Fruit fly (Drosophila melanogaster): ENCODE results near the gene CG46448.
A peak's percentile ranks its signal among the peaks of the same experiment; 100 is the strongest.

Gene CG46448

DNA sequence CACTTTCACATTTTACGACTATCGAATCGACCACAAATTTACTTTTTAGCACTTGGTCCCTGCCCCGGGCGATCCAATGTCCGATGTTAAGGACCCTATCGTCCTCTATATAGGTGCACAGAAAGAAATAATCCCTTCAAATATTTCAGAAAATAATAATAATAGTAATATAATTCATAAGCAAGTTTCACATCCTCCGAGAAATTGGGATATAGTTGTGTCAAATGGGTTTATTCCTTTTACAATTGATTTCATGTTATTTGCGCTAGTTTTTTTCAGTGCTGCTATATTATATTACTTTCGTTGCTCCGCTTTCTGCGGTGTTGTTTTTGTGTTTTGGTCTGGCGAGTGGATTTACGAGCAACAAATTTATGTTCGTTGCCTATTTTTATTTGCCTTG is 43.0 kb upstream of the CG46448 start (continued):
- TF ChIP-seq toy (GFP tag; IDR thresholded peaks at IDR 0.05), result no peak
- peak; percentile 66 for TF ChIP-seq CG11504 (tag; optimal IDR thresholded peaks at IDR 0.05)
- TF ChIP-seq Ptx1 (GFP tag; IDR thresholded peaks at IDR 0.05), result peak; percentile 39
- TF ChIP-seq CG30020 (tag; optimal IDR thresholded peaks at IDR 0.05), result no peak
- no peak for TF ChIP-seq CG30431 (GFP tag; optimal IDR thresholded peaks at IDR 0.05)
- TF ChIP-seq CG34376 (GFP tag; optimal IDR thresholded peaks at IDR 0.05), result peak; percentile 11
- TF ChIP-seq CG10274 (GFP tag; optimal IDR thresholded peaks at IDR 0.05), result no peak
- no peak for TF ChIP-seq bsh (GFP tag; optimal IDR thresholded peaks at IDR 0.05)
- no peak for TF ChIP-seq NC2α (GFP tag; optimal IDR thresholded peaks at IDR 0.05)
- TF ChIP-seq Dek (tag; optimal IDR thresholded peaks at IDR 0.05), result peak; percentile 20
- no peak for TF ChIP-seq pita (GFP tag; optimal IDR thresholded peaks at IDR 0.05)
- no peak for TF ChIP-seq CG1602 (GFP tag; optimal IDR thresholded peaks at IDR 0.05)
- TF ChIP-seq CG3281 (GFP tag; optimal IDR thresholded peaks at IDR 0.05), result peak; percentile 57
- TF ChIP-seq Gsc (GFP tag; IDR thresholded peaks at IDR 0.05), result no peak
- no peak for TF ChIP-seq CG8281 (tag; optimal IDR thresholded peaks at IDR 0.05)
- TF ChIP-seq Mes4 (GFP tag; optimal IDR thresholded peaks at IDR 0.05), result no peak
- no peak for TF ChIP-seq Asciz (GFP tag; optimal IDR thresholded peaks at IDR 0.05)
- TF ChIP-seq Scr (GFP tag; IDR thresholded peaks at IDR 0.05; ENCODE audit: partially characterized antibody), result no peak
- peak; percentile 46 for TF ChIP-seq caup (GFP tag; optimal IDR thresholded peaks at IDR 0.05; ENCODE audit: severe bottlenecking)
- no peak for TF ChIP-seq cg (GFP tag; optimal IDR thresholded peaks at IDR 0.05)
- TF ChIP-seq br (optimal IDR thresholded peaks at IDR 0.05), result no peak
- TF ChIP-seq CG31224 (GFP tag; IDR thresholded peaks at IDR 0.05), result no peak
- no peak for TF ChIP-seq Myb (GFP tag; optimal IDR thresholded peaks at IDR 0.05)
- peak; percentile 74 for TF ChIP-seq lab (GFP tag; optimal IDR thresholded peaks at IDR 0.05)
- TF ChIP-seq ftz-f1 (GFP tag; optimal IDR thresholded peaks at IDR 0.05), result no peak
- no peak for TF ChIP-seq CG18262 (tag; optimal IDR thresholded peaks at IDR 0.05)
- no peak for TF ChIP-seq Ravus (GFP tag; IDR thresholded peaks at IDR 0.05)
- no peak for TF ChIP-seq CG11696 (GFP tag; IDR thresholded peaks at IDR 0.05)
- no peak for TF ChIP-seq crc (GFP tag; optimal IDR thresholded peaks at IDR 0.05)
- no peak for TF ChIP-seq hb (GFP tag; IDR thresholded peaks at IDR 0.05; ENCODE audit: partially characterized antibody)
- TF ChIP-seq CG4404 (GFP tag; IDR thresholded peaks at IDR 0.05), result peak; percentile 51
- TF ChIP-seq CG6791 (GFP tag; IDR thresholded peaks at IDR 0.05; ENCODE audit: partially characterized antibody), result no peak
- TF ChIP-seq Aef1 (GFP tag; IDR thresholded peaks at IDR 0.05), result peak; percentile 21; the same call in 1 of the 3 replicates
- no peak for TF ChIP-seq pho (GFP tag; optimal IDR thresholded peaks at IDR 0.05)
- no peak for TF ChIP-seq Ssrp (tag; optimal IDR thresholded peaks at IDR 0.05)
- TF ChIP-seq tin (GFP tag; optimal IDR thresholded peaks at IDR 0.05), result no peak
- no peak for TF ChIP-seq Pdp1 (GFP tag; optimal IDR thresholded peaks at IDR 0.05)
- no peak for TF ChIP-seq pros (GFP tag; optimal IDR thresholded peaks at IDR 0.05)
- no peak for TF ChIP-seq sim (GFP tag; IDR thresholded peaks at IDR 0.05)
- TF ChIP-seq amos (GFP tag; IDR thresholded peaks at IDR 0.05; ENCODE audit: partially characterized antibody), result no peak
- TF ChIP-seq dati (GFP tag; IDR thresholded peaks at IDR 0.05), result no peak
- TF ChIP-seq CG6175 (GFP tag; IDR thresholded peaks at IDR 0.05), result no peak
- TF ChIP-seq tap (tag; optimal IDR thresholded peaks at IDR 0.05), result no peak
- peak; percentile 13; the same call in 1 of the 2 replicates for TF ChIP-seq CG7372 (GFP tag; IDR thresholded peaks at IDR 0.05)
- TF ChIP-seq CG12942 (GFP tag; optimal IDR thresholded peaks at IDR 0.05), result no peak
- peak; percentile 49; the same call in 1 of the 2 replicates for TF ChIP-seq lmd (GFP tag; IDR thresholded peaks at IDR 0.05)
- TF ChIP-seq Drgx (GFP tag; IDR thresholded peaks at IDR 0.05), result no peak
- no peak for TF ChIP-seq ems (GFP tag; optimal IDR thresholded peaks at IDR 0.05)
- no peak for TF ChIP-seq gt (GFP tag; IDR thresholded peaks at IDR 0.05)
- no peak for TF ChIP-seq slp2 (GFP tag; optimal IDR thresholded peaks at IDR 0.05)
- TF ChIP-seq CG5245 (GFP tag; optimal IDR thresholded peaks at IDR 0.05), result no peak
- TF ChIP-seq CG11085 (GFP tag; IDR thresholded peaks at IDR 0.05), result no peak

All from whole organism, embryonic.